Fruit fly (Drosophila melanogaster): ENCODE data around the gene to.

Gene to

DNA sequence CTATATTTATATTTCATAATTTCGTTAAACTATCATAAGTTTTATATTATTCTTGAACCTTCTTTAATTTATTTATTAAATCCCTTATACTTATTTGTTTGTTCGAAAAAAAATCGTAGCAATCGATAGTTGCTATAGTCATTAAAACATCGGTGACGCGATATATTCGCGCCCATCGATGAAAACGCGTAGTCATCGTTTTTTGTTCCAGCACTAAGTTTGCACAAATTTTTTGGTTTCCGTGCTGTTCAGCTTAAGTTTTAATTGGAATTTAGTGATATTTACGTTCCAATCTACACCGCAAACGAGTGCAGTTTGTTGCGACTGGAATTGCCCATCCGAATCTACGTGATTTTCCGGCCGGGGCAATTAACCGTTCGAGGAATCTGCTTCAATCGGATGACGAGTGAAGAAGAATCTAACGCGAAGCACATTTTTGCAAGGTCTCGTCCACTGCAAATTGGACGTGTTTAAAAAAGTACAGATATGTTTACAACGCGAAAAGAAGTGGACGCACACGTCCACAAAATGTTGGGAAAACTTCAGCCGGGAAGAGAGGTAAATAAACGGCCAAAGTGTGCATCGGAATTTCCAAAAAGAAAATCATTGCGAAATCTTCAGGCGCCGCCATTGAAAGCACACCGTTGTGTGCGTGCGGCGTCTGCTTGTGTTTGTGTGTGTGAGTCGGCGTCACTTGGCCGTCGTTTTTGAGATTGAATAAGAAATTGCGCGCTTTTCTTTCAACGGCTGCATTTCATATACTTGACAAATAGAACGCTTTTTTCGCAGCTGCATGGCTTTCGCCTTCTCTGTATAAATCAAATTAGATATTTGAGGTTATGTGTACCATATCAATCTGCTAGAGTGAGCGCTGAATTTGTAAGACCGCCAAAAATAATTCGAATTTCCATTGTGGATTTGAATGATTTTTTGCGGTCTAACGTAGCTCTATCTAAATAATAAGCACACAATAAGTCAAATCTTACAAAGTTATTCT is 9.5 kb downstream of the to start, which contains the start of gene Nup358 (continued):
- TF ChIP-seq dati (GFP tag; IDR thresholded peaks at IDR 0.05) (no peak), HmgZ (tag; optimal IDR thresholded peaks at IDR 0.05) (peak; percentile 36), pho (GFP tag; optimal IDR thresholded peaks at IDR 0.05) (peak; percentile 5), CG15479 (GFP tag; optimal IDR thresholded peaks at IDR 0.05) (peak; percentile 70), sqz (GFP tag; optimal IDR thresholded peaks at IDR 0.05) (peak; percentile 80), cad (GFP tag; optimal IDR thresholded peaks at IDR 0.05) (no peak), Six4 (GFP tag; optimal IDR thresholded peaks at IDR 0.05) (no peak), CG18619 (GFP tag; optimal IDR thresholded peaks at IDR 0.05) (no peak), toy (GFP tag; IDR thresholded peaks at IDR 0.05) (no peak), Dp (GFP tag; optimal IDR thresholded peaks at IDR 0.05) (peak; percentile 51), CG15514 (GFP tag; optimal IDR thresholded peaks at IDR 0.05) (peak; percentile 33), inv (GFP tag; IDR thresholded peaks at IDR 0.05; ENCODE audit: partially characterized antibody) (peak; percentile 98), CG8089 (GFP tag; optimal IDR thresholded peaks at IDR 0.05) (no peak), HHEX (GFP tag; optimal IDR thresholded peaks at IDR 0.05) (no peak), tgo (GFP tag; IDR thresholded peaks at IDR 0.05) (no peak), CG8359 (GFP tag; optimal IDR thresholded peaks at IDR 0.05; ENCODE audit: borderline replicate concordance) (no peak), CG2129 (GFP tag; IDR thresholded peaks at IDR 0.05; ENCODE audit: partially characterized antibody) (peak; percentile 96), CG7372 (GFP tag; IDR thresholded peaks at IDR 0.05) (no peak), Adf1 (GFP tag; IDR thresholded peaks at IDR 0.05) (peak; percentile 5; the same call in 1 of the 2 replicates), CG12104 (GFP tag; optimal IDR thresholded peaks at IDR 0.05) (no peak), Opbp (GFP tag; IDR thresholded peaks at IDR 0.05; ENCODE audit: partially characterized antibody) (peak; percentile 99), CG8478 (optimal IDR thresholded peaks at IDR 0.05) (no peak), fd64A (GFP tag; optimal IDR thresholded peaks at IDR 0.05) (no peak), insv (GFP tag; optimal IDR thresholded peaks at IDR 0.05) (no peak), lbe (GFP tag; optimal IDR thresholded peaks at IDR 0.05) (no peak), amos (GFP tag; IDR thresholded peaks at IDR 0.05; ENCODE audit: partially characterized antibody) (peak; percentile 99), ssp (GFP tag; IDR thresholded peaks at IDR 0.05) (no peak), CG10431 (GFP tag; optimal IDR thresholded peaks at IDR 0.05) (no peak), CG32532 (GFP tag; IDR thresholded peaks at IDR 0.05) (peak; percentile 21; the same call in 1 of the 2 replicates), CG18262 (tag; optimal IDR thresholded peaks at IDR 0.05) (peak; percentile 25), Gsc (GFP tag; IDR thresholded peaks at IDR 0.05) (no peak), HLH4C (GFP tag; IDR thresholded peaks at IDR 0.05; ENCODE audit: partially characterized antibody) (peak; percentile 99), CG11504 (tag; optimal IDR thresholded peaks at IDR 0.05) (no peak), vvl (GFP tag; IDR thresholded peaks at IDR 0.05) (peak; percentile 17; the same call in 1 of the 2 replicates), nerfin-1 (tag; optimal IDR thresholded peaks at IDR 0.05) (peak; percentile 98), CTCF (GFP tag; optimal IDR thresholded peaks at IDR 0.05) (no peak), croc (GFP tag; conservative IDR thresholded peaks at IDR 0.05) (no peak), CG4328 (GFP tag; optimal IDR thresholded peaks at IDR 0.05) (no peak), caup (GFP tag; optimal IDR thresholded peaks at IDR 0.05; ENCODE audit: severe bottlenecking) (no peak), nau (GFP tag; optimal IDR thresholded peaks at IDR 0.05) (no peak), ap (GFP tag; IDR thresholded peaks at IDR 0.05) (no peak), PHDP (tag; optimal IDR thresholded peaks at IDR 0.05) (no peak), CG43689 (GFP tag; IDR thresholded peaks at IDR 0.05) (no peak), CG6689 (GFP tag; IDR thresholded peaks at IDR 0.05) (no peak), C15 (GFP tag; IDR thresholded peaks at IDR 0.05) (no peak), pb (GFP tag; optimal IDR thresholded peaks at IDR 0.05) (no peak), corto (GFP tag; optimal IDR thresholded peaks at IDR 0.05) (peak; percentile 16), lola (GFP tag; optimal IDR thresholded peaks at IDR 0.05) (no peak)

Measured in whole organism, embryonic.